Worm (Caenorhabditis elegans): ENCODE results near the gene acbp-4.

Gene acbp-4

ce11 chrIII:7349075-7349474 is 40.2 kb upstream of the acbp-4 start, which contains the start of gene gos-28:
gos-28 (minus strand) TSS chrIII:7349175.
- TF ChIP-seq nhr-10 (tag; optimal IDR thresholded peaks at IDR 0.05) (no peak), C34F6.9 (tag; optimal IDR thresholded peaks at IDR 0.05) (no peak), ztf-4 (tag; optimal IDR thresholded peaks at IDR 0.05) (no peak), lsy-2 (tag; optimal IDR thresholded peaks at IDR 0.05) (no peak), nhr-129 (tag; optimal IDR thresholded peaks at IDR 0.05) (no peak), gmeb-1 (tag; optimal IDR thresholded peaks at IDR 0.05) (no peak)

- TF ChIP-seq aly-2 (tag; optimal IDR thresholded peaks at IDR 0.05) (no peak), skn-1 (tag; optimal IDR thresholded peaks at IDR 0.05) (no peak), nhr-237 (tag; optimal IDR thresholded peaks at IDR 0.05) (no peak), nhr-6 (tag; optimal IDR thresholded peaks at IDR 0.05) (no peak), egl-27 (tag; optimal IDR thresholded peaks at IDR 0.05) (no peak), ZK546.5 (tag; optimal IDR thresholded peaks at IDR 0.05) (no peak), sma-3 (GFP tag; optimal IDR thresholded peaks at IDR 0.05) (no peak), alr-1 (tag; optimal IDR thresholded peaks at IDR 0.05) (no peak), lin-11 (tag; optimal IDR thresholded peaks at IDR 0.05) (no peak), blmp-1 (tag; optimal IDR thresholded peaks at IDR 0.05; ENCODE audit: insufficient read depth) (no peak), dmd-4 (tag; optimal IDR thresholded peaks at IDR 0.05) (no peak), ztf-11 (tag; optimal IDR thresholded peaks at IDR 0.05) (no peak), nhr-11 (tag; optimal IDR thresholded peaks at IDR 0.05) (no peak)
Measured at ce11 chrIII:7347049-7347448, 38.1 kb upstream of the acbp-4 start, which contains the start of gene F08F8.7. F08F8.7 (minus strand) TSS chrIII:7347149.

ce11 chrIII:7343389-7343788 is 34.5 kb upstream of the acbp-4 start, which contains the start of gene F08F8.6:
F08F8.6 (plus strand) TSS chrIII:7343689.
- no peak for TF ChIP-seq C34F6.9 (tag; optimal IDR thresholded peaks at IDR 0.05)
- no peak for TF ChIP-seq nhr-23 (tag; optimal IDR thresholded peaks at IDR 0.05)

- TF ChIP-seq mbf-1 (tag; optimal IDR thresholded peaks at IDR 0.05): no peak
- no peak for TF ChIP-seq ceh-16 (tag; optimal IDR thresholded peaks at IDR 0.05)
Measured at ce11 chrIII:7339138-7339537, 30.2 kb upstream of the acbp-4 start.

DNA sequence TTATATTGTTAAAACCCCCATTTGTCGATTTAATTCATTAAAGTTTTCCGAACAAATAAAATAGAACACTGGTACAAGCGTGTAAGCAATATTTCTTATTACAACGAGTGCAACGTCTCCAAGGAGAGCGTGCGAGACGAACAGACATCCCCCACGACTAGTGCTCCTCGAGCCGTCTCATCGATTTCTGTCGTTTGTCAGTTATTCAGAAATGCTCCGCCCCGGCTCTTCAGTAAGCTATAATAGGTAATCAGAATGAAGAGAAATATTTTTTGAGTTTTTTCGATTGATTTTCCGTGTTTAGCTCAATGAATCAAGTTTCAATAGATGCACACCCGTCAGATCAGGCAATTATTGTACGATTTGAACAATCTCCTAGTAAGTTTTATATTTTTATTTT is 29.8 kb upstream of the acbp-4 start, which contains the start of gene kap-1:
Gene kap-1, plus strand, starts transcription at position 143 of the 400 bp plus-strand sequence.
- TF ChIP-seq ama-1 (optimal IDR thresholded peaks at IDR 0.05) (peak; percentile 1), sma-9 (GFP tag; optimal IDR thresholded peaks at IDR 0.05) (no peak), sma-9 (tag; optimal IDR thresholded peaks at IDR 0.05) (no peak), blmp-1 (tag; optimal IDR thresholded peaks at IDR 0.05; ENCODE audit: insufficient read depth) (no peak), nhr-129 (tag; optimal IDR thresholded peaks at IDR 0.05) (no peak), nhr-237 (tag; optimal IDR thresholded peaks at IDR 0.05) (no peak), C34F6.9 (tag; optimal IDR thresholded peaks at IDR 0.05) (peak; percentile 15), egl-27 (tag; optimal IDR thresholded peaks at IDR 0.05) (peak; percentile 6), mab-5 (tag; optimal IDR thresholded peaks at IDR 0.05) (no peak), lsy-2 (tag; optimal IDR thresholded peaks at IDR 0.05) (peak in 1 of 2 experiments; percentile 48), ztf-4 (tag; optimal IDR thresholded peaks at IDR 0.05) (no peak)

DNA sequence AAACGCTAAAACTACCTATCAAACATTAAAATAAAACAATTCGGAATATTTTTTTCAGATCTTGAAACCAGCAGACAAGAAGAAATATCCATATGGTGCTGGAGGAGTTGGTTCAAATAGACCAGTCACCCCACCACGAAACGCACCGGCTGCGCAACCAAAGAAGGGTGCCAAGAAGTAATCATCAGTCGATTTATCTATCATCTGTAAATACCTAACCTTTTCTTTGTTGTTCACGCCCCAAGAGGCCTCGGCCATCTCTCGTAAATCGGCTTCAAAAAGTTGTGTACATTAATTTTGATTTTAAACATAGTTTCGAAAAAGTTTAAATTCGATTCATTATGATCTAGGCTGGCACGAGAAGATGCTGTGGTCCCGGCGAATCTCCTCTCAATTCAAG is 29.1 kb upstream of the acbp-4 start:
- TF ChIP-seq peb-1 (tag; optimal IDR thresholded peaks at IDR 0.05) (no peak), sem-4 (tag; optimal IDR thresholded peaks at IDR 0.05) (no peak), nhr-129 (tag; optimal IDR thresholded peaks at IDR 0.05) (no peak), egl-27 (tag; optimal IDR thresholded peaks at IDR 0.05) (no peak), Y55F3AM.14 (GFP tag; optimal IDR thresholded peaks at IDR 0.05) (no peak), nhr-12 (tag; optimal IDR thresholded peaks at IDR 0.05) (no peak)

- TF ChIP-seq nhr-12 (tag; optimal IDR thresholded peaks at IDR 0.05) (no peak), mab-5 (tag; optimal IDR thresholded peaks at IDR 0.05) (no peak), nhr-23 (tag; optimal IDR thresholded peaks at IDR 0.05) (no peak), zag-1 (tag; optimal IDR thresholded peaks at IDR 0.05) (no peak), sma-9 (GFP tag; optimal IDR thresholded peaks at IDR 0.05) (peak; percentile 33), sma-9 (tag; optimal IDR thresholded peaks at IDR 0.05) (no peak), elt-3 (tag; optimal IDR thresholded peaks at IDR 0.05) (no peak), nhr-129 (tag; optimal IDR thresholded peaks at IDR 0.05) (peak; percentile 77), gmeb-1 (tag; optimal IDR thresholded peaks at IDR 0.05) (peak; percentile 71), mbf-1 (tag; optimal IDR thresholded peaks at IDR 0.05) (no peak), nhr-10 (tag; optimal IDR thresholded peaks at IDR 0.05) (no peak), unc-55 (GFP tag; optimal IDR thresholded peaks at IDR 0.05) (peak; percentile 87), mdl-1 (tag; optimal IDR thresholded peaks at IDR 0.05) (no peak), fos-1 (tag; optimal IDR thresholded peaks at IDR 0.05) (peak; percentile 46), nhr-25 (tag; optimal IDR thresholded peaks at IDR 0.05) (peak; percentile 29), ztf-4 (tag; optimal IDR thresholded peaks at IDR 0.05) (no peak), lin-13 (GFP tag; optimal IDR thresholded peaks at IDR 0.05) (peak; percentile 75), ama-1 (optimal IDR thresholded peaks at IDR 0.05) (peak; percentile 58), skn-1 (tag; optimal IDR thresholded peaks at IDR 0.05) (no peak), ceh-82 (tag; optimal IDR thresholded peaks at IDR 0.05) (no peak), peb-1 (tag; optimal IDR thresholded peaks at IDR 0.05) (no peak), egl-27 (tag; optimal IDR thresholded peaks at IDR 0.05) (no peak), unc-39 (tag; optimal IDR thresholded peaks at IDR 0.05) (no peak), blmp-1 (tag; optimal IDR thresholded peaks at IDR 0.05; ENCODE audit: insufficient read depth) (peak; percentile 22), dmd-4 (tag; optimal IDR thresholded peaks at IDR 0.05) (no peak), nhr-6 (tag; optimal IDR thresholded peaks at IDR 0.05) (no peak), ceh-16 (tag; optimal IDR thresholded peaks at IDR 0.05) (peak; percentile 42)
Measured at ce11 chrIII:7336214-7336613, 27.3 kb upstream of the acbp-4 start, which contains the start of gene gsp-2. gsp-2 (plus strand) TSS chrIII:7336587.

All from whole organism, L2 larva.